Worm (Caenorhabditis elegans): ENCODE measurements around the gene mfsd-8.

ce11 chrIII:3304554-3304953 is 22.4 kb downstream of the mfsd-8 start:
- TF ChIP-seq dao-5 (tag; optimal IDR thresholded peaks at IDR 0.05) (no peak), W03F9.2 (tag; optimal IDR thresholded peaks at IDR 0.05) (no peak)

Data from whole organism, L4/young adult.